Worm (Caenorhabditis elegans): Measurements from ENCODE around the gene sws-1.
A peak's percentile ranks its signal among the peaks of the same experiment; 100 is the strongest.

The sws-1 gene

ce11 chrV:18986103-18986502, 4.8 kb upstream of the sws-1 start:
- TF ChIP-seq tra-4 (tag; optimal IDR thresholded peaks at IDR 0.05) = no peak

ce11 chrV:18981736-18982135, 457 bp upstream of the sws-1 start:
- TF ChIP-seq ets-7 (tag; optimal IDR thresholded peaks at IDR 0.05) (no peak), pes-1 (GFP tag; IDR thresholded peaks at IDR 0.05) (no peak), hmbx-1 (tag; optimal IDR thresholded peaks at IDR 0.05) (no peak), hmg-4 (GFP tag; optimal IDR thresholded peaks at IDR 0.05) (no peak), ceh-36 (tag; optimal IDR thresholded peaks at IDR 0.05) (no peak), hnd-1 (tag; optimal IDR thresholded peaks at IDR 0.05) (no peak)

ce11 chrV:18980091-18980490, 1.2 kb downstream of the sws-1 start:
- TF ChIP-seq pes-1 (GFP tag; IDR thresholded peaks at IDR 0.05) (peak; percentile 60), tbx-37 (GFP tag; conservative IDR thresholded peaks at IDR 0.05) (0 out of 2 replicates have a peak, but pooled peaks have one; percentile 16)

- no peak for TF ChIP-seq ceh-13 (GFP tag; optimal IDR thresholded peaks at IDR 0.05)
- TF ChIP-seq sea-1 (GFP tag; conservative IDR thresholded peaks at IDR 0.05) = no peak
- no peak for TF ChIP-seq pes-1 (GFP tag; IDR thresholded peaks at IDR 0.05)
- TF ChIP-seq aly-1 (tag; optimal IDR thresholded peaks at IDR 0.05) = no peak
- no peak for TF ChIP-seq hnd-1 (tag; optimal IDR thresholded peaks at IDR 0.05)
- TF ChIP-seq flt-1 (GFP tag; IDR thresholded peaks at IDR 0.05) = no peak
- no peak for TF ChIP-seq hmbx-1 (tag; optimal IDR thresholded peaks at IDR 0.05)
- no peak for TF ChIP-seq ceh-36 (tag; optimal IDR thresholded peaks at IDR 0.05)
- no peak for TF ChIP-seq ama-1 (optimal IDR thresholded peaks at IDR 0.05)
- TF ChIP-seq scrt-1 (GFP tag; IDR thresholded peaks at IDR 0.05) = no peak
- TF ChIP-seq F13C5.2 (tag; optimal IDR thresholded peaks at IDR 0.05) = no peak
- no peak for TF ChIP-seq B0310.2 (tag; optimal IDR thresholded peaks at IDR 0.05)
- TF ChIP-seq ets-7 (tag; optimal IDR thresholded peaks at IDR 0.05) = no peak
- TF ChIP-seq tra-4 (tag; optimal IDR thresholded peaks at IDR 0.05) = no peak
Measured at ce11 chrV:18978301-18978700, 3.0 kb downstream of the sws-1 start.

ce11 chrV:18977876-18978275, 3.4 kb downstream of the sws-1 start, which contains the start of gene Y39B6A.41:
Y39B6A.41 (minus strand) TSS chrV:18977976.
- TF ChIP-seq tbx-37 (GFP tag; conservative IDR thresholded peaks at IDR 0.05) (no peak), scrt-1 (GFP tag; IDR thresholded peaks at IDR 0.05) (no peak), B0310.2 (tag; optimal IDR thresholded peaks at IDR 0.05) (no peak), pes-1 (GFP tag; IDR thresholded peaks at IDR 0.05) (no peak), ceh-36 (tag; optimal IDR thresholded peaks at IDR 0.05) (no peak), hmbx-1 (tag; optimal IDR thresholded peaks at IDR 0.05) (no peak)

- no peak for TF ChIP-seq tra-4 (tag; optimal IDR thresholded peaks at IDR 0.05)
- no peak for TF ChIP-seq hnd-1 (tag; optimal IDR thresholded peaks at IDR 0.05)
- TF ChIP-seq ama-1 (optimal IDR thresholded peaks at IDR 0.05) = no peak
- no peak for TF ChIP-seq sea-1 (GFP tag; conservative IDR thresholded peaks at IDR 0.05)
- no peak for TF ChIP-seq aly-1 (tag; optimal IDR thresholded peaks at IDR 0.05)
- TF ChIP-seq tbx-11 (GFP tag; IDR thresholded peaks at IDR 0.05) = no peak
- no peak for TF ChIP-seq hmbx-1 (tag; optimal IDR thresholded peaks at IDR 0.05)
Measured at ce11 chrV:18976539-18976938, 4.7 kb downstream of the sws-1 start.

ce11 chrV:18969590-18970105, 11.6 kb downstream of the sws-1 start, which contains the start of gene Y39B6A.42:
Y39B6A.42 (minus strand) TSS chrV:18969640.
- no peak for TF ChIP-seq ceh-13 (GFP tag; optimal IDR thresholded peaks at IDR 0.05)
- no peak for TF ChIP-seq B0310.2 (tag; optimal IDR thresholded peaks at IDR 0.05)
- no peak for TF ChIP-seq ets-7 (tag; optimal IDR thresholded peaks at IDR 0.05)
- TF ChIP-seq sea-1 (GFP tag; conservative IDR thresholded peaks at IDR 0.05) = no peak
- no peak for TF ChIP-seq ceh-36 (tag; optimal IDR thresholded peaks at IDR 0.05)
- TF ChIP-seq pes-1 (GFP tag; IDR thresholded peaks at IDR 0.05) = no peak
- no peak for TF ChIP-seq hmg-4 (GFP tag; optimal IDR thresholded peaks at IDR 0.05)
- no peak for TF ChIP-seq tra-4 (tag; optimal IDR thresholded peaks at IDR 0.05)
- no peak for TF ChIP-seq F13C5.2 (tag; optimal IDR thresholded peaks at IDR 0.05)
- no peak for TF ChIP-seq flt-1 (GFP tag; IDR thresholded peaks at IDR 0.05)
- TF ChIP-seq hnd-1 (tag; optimal IDR thresholded peaks at IDR 0.05) = no peak
- no peak for TF ChIP-seq scrt-1 (GFP tag; IDR thresholded peaks at IDR 0.05)
- no peak for TF ChIP-seq aly-1 (tag; optimal IDR thresholded peaks at IDR 0.05)

ce11 chrV:18967479-18968056, 13.7 kb downstream of the sws-1 start, which contains the start of gene Y39B6A.43:
Y39B6A.43 (minus strand) TSS chrV:18967829.
- no peak for TF ChIP-seq ceh-36 (tag; optimal IDR thresholded peaks at IDR 0.05)
- TF ChIP-seq flt-1 (GFP tag; IDR thresholded peaks at IDR 0.05) = peak; percentile 61; the same call in 1 of the 2 replicates
- TF ChIP-seq hmg-4 (GFP tag; optimal IDR thresholded peaks at IDR 0.05) = peak; percentile 28
- no peak for TF ChIP-seq tra-4 (tag; optimal IDR thresholded peaks at IDR 0.05)
- TF ChIP-seq tbx-37 (GFP tag; conservative IDR thresholded peaks at IDR 0.05) = 0 out of 2 replicates have a peak, but pooled peaks have one; percentile 26
- peak; percentile 87 for TF ChIP-seq F13C5.2 (tag; optimal IDR thresholded peaks at IDR 0.05)
- peak; percentile 54 for TF ChIP-seq pes-1 (GFP tag; IDR thresholded peaks at IDR 0.05)
- TF ChIP-seq B0310.2 (tag; optimal IDR thresholded peaks at IDR 0.05) = peak; percentile 6

- TF ChIP-seq sea-1 (GFP tag; conservative IDR thresholded peaks at IDR 0.05) (no peak), tbx-11 (GFP tag; IDR thresholded peaks at IDR 0.05) (no peak), ceh-36 (tag; optimal IDR thresholded peaks at IDR 0.05) (no peak), pes-1 (GFP tag; IDR thresholded peaks at IDR 0.05) (no peak), B0310.2 (tag; optimal IDR thresholded peaks at IDR 0.05) (no peak), tbx-37 (GFP tag; conservative IDR thresholded peaks at IDR 0.05) (no peak)
Measured at ce11 chrV:18960072-18960471, 21.2 kb downstream of the sws-1 start, which contains the start of gene ztf-20. ztf-20 (minus strand) TSS chrV:18960172.
